Worm (Caenorhabditis elegans): ENCODE measurements around the gene str-136.

DNA sequence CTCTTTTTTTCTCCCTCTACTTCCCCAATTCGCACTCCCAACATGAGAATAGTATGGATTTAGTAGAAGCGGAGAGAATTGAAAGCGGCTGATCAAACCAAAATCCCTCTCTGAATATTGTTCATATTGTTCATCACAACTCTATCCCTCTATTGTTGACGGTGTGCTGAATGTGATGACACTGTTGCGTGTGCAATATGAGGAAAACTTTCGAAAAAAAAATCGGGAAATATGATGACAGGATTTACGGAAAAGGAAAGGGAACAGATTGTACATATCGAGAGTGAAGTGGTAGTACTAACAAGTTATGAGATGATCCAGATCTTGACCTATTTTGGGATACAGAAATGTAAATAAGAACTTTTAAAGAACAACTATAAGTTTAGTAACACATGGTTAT, 17.1 kb upstream of the str-136 start, which contains the start of gene smex-1:
- no peak for TF ChIP-seq lin-39 (tag; optimal IDR thresholded peaks at IDR 0.05)
- no peak for TF ChIP-seq nhr-76 (tag; optimal IDR thresholded peaks at IDR 0.05)
- TF ChIP-seq F26F4.8 (GFP tag; conservative IDR thresholded peaks at IDR 0.05) = no peak
- TF ChIP-seq skn-1 (tag; optimal IDR thresholded peaks at IDR 0.05) = no peak
- no peak for TF ChIP-seq egl-27 (tag; optimal IDR thresholded peaks at IDR 0.05)
- no peak for TF ChIP-seq nhr-42 (GFP tag; IDR thresholded peaks at IDR 0.05)
- TF ChIP-seq nhr-28 (tag; optimal IDR thresholded peaks at IDR 0.05) = no peak
- TF ChIP-seq daf-12 (tag; optimal IDR thresholded peaks at IDR 0.05) = no peak
- no peak for TF ChIP-seq hmg-1.1 (GFP tag; IDR thresholded peaks at IDR 0.05)
- no peak for TF ChIP-seq pha-4 (GFP tag; IDR thresholded peaks at IDR 0.05)
- TF ChIP-seq pha-4 (tag; optimal IDR thresholded peaks at IDR 0.05) = no peak

Data from whole organism, L4 larva.